Worm (Caenorhabditis elegans): Measurements from ENCODE around the gene F10G2.2.

DNA sequence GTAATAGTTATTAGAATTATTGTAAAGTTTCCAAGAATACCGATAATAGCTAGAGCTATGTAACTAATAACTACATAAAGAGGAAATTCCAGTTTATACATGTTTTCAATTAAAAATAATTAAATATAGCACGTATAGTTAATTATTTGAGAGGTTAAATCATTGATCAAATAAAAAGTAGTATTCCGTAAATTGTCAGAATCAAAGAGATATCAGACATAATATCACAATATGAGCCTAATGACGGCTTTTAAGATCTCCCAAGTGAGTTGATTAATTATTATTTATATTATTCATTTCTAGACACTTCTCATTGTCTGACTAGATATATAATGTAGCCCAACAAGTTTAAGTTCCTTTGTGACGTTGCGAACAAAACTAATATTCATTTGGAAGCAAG, 48.4 kb downstream of the F10G2.2 start, which contains the start of gene srsx-24:
- TF ChIP-seq ceh-13 (GFP tag; optimal IDR thresholded peaks at IDR 0.05) (no peak), B0310.2 (tag; optimal IDR thresholded peaks at IDR 0.05) (no peak)
